Worm (Caenorhabditis elegans) whole organism, midembryonic: Measurements from ENCODE around the gene cdc-42.

Source experiments
- cog-1 ChIP-seq: sonication (generic microtip); optimal IDR thresholded peaks from 2 replicates; lab custom pipeline; 2016; ENCODE audit warnings: missing genetic modification characterization, missing compliant biosample characterization
- flt-1 ChIP-seq: fragments of 200-800 bp; sonication (Bioruptor generic); IDR thresholded peaks from 2 replicates; pipeline ENCODE4 v1.3.6; 2022; ENCODE audit warnings: missing genetic modification characterization, missing compliant biosample characterization
- ztf-23 ChIP-seq: fragments of 200-800 bp; sonication (Bioruptor generic); IDR thresholded peaks from 2 replicates; pipeline ENCODE4 v1.3.6; 2022; ENCODE audit warnings: missing genetic modification reagents, missing genetic modification characterization, missing compliant biosample characterization
- ztf-29 ChIP-seq: fragments of 200-800 bp; sonication (Bioruptor generic); IDR thresholded peaks from 2 replicates; pipeline ENCODE4 v1.3.6; 2022; ENCODE audit warnings: missing genetic modification reagents, missing genetic modification characterization, missing compliant biosample characterization

ce11 chrII:7583555-7583954, 32.7 kb upstream of the cdc-42 start, which contains the start of gene mks-3:
- TF ChIP-seq ztf-23 (GFP tag; lab: Robert Waterston, UW), result no peak
- no peak for TF ChIP-seq flt-1 (GFP tag; lab: Robert Waterston, UW)
- no peak for TF ChIP-seq cog-1 (tag; lab: Kevin White, UChicago)
- no peak for TF ChIP-seq ztf-29
